Worm (Caenorhabditis elegans) whole organism, midembryonic: ENCODE results near the gene ant-1.1.
A peak's percentile ranks its signal among the peaks of the same experiment; 100 is the strongest.

Experiments used
- T22C8.4 ChIP-seq: fragments of 200-800 bp; sonication (Bioruptor generic); IDR thresholded peaks from 2 replicates; pipeline ENCODE4 v1.3.6; 2022; ENCODE audit warnings: missing genetic modification characterization, missing compliant biosample characterization
- cog-1 ChIP-seq: sonication (generic microtip); optimal IDR thresholded peaks from 2 replicates; lab custom pipeline; 2016; ENCODE audit warnings: missing genetic modification characterization, missing compliant biosample characterization
- flt-1 ChIP-seq: fragments of 200-800 bp; sonication (Bioruptor generic); IDR thresholded peaks from 2 replicates; pipeline ENCODE4 v1.3.6; 2022; ENCODE audit warnings: missing genetic modification characterization, missing compliant biosample characterization
- klf-2 ChIP-seq: fragments of 200-800 bp; sonication (Bioruptor generic); conservative IDR thresholded peaks from 2 replicates; pipeline ENCODE4 v1.3.6; 2022; ENCODE audit warnings: missing genetic modification reagents, missing genetic modification characterization, missing compliant biosample characterization
- med-1 ChIP-seq: sonication (generic microtip); optimal IDR thresholded peaks from 2 replicates; lab custom pipeline; 2017; ENCODE audit warnings: missing genetic modification characterization, mild to moderate bottlenecking, missing compliant biosample characterization, antibody characterized with exemption, missing genetic modification reagents; ENCODE audit not compliant: insufficient read depth
- ref-1 ChIP-seq: fragments of 200-800 bp; sonication (Bioruptor generic); conservative IDR thresholded peaks from 2 replicates; pipeline ENCODE4 v1.3.6; 2022; ENCODE audit warnings: missing genetic modification reagents, missing genetic modification characterization, missing compliant biosample characterization
- tab-1 ChIP-seq: fragments of 200-800 bp; sonication (Bioruptor generic); IDR thresholded peaks from 2 replicates; pipeline ENCODE4 v1.3.6; 2022; ENCODE audit warnings: missing genetic modification characterization, missing compliant biosample characterization
- ztf-23 ChIP-seq: fragments of 200-800 bp; sonication (Bioruptor generic); IDR thresholded peaks from 2 replicates; pipeline ENCODE4 v1.3.6; 2022; ENCODE audit warnings: missing genetic modification reagents, missing genetic modification characterization, missing compliant biosample characterization
- ztf-29 ChIP-seq: fragments of 200-800 bp; sonication (Bioruptor generic); IDR thresholded peaks from 2 replicates; pipeline ENCODE4 v1.3.6; 2022; ENCODE audit warnings: missing genetic modification reagents, missing genetic modification characterization, missing compliant biosample characterization

ant-1.1 gene

ce11 chrIII:13435570-13435969, 27.4 kb upstream of the ant-1.1 start, which contains the start of gene F45G2.8:
Gene F45G2.8 (minus strand): TSS chrIII:13435670.
- no peak for TF ChIP-seq ztf-23 (GFP tag; lab: Robert Waterston, UW)
- no peak for TF ChIP-seq med-1 (GFP tag; lab: Kevin White, UChicago)
- TF ChIP-seq ztf-29 (GFP tag; lab: Robert Waterston, UW): no peak
- no peak for TF ChIP-seq ref-1 (GFP tag; lab: Robert Waterston, UW)
- TF ChIP-seq T22C8.4: no peak
- no peak for TF ChIP-seq klf-2 (GFP tag; lab: Robert Waterston, UW)

ce11 chrIII:13436843-13437242, 26.1 kb upstream of the ant-1.1 start, which contains the start of gene F45G2.9:
Gene F45G2.9 (minus strand): TSS chrIII:13436943.
- TF ChIP-seq ref-1 (GFP tag; lab: Robert Waterston, UW): no peak
- no peak for TF ChIP-seq ztf-23 (GFP tag; lab: Robert Waterston, UW)
- TF ChIP-seq cog-1 (tag; lab: Kevin White, UChicago): no peak
- no peak for TF ChIP-seq tab-1
- TF ChIP-seq flt-1: no peak
- TF ChIP-seq ztf-29 (GFP tag; lab: Robert Waterston, UW): no peak
- TF ChIP-seq klf-2 (GFP tag; lab: Robert Waterston, UW): no peak
- TF ChIP-seq T22C8.4: no peak
- TF ChIP-seq med-1 (GFP tag; lab: Kevin White, UChicago): no peak

ce11 chrIII:13439415-13439814, 23.5 kb upstream of the ant-1.1 start, which contains the start of gene ciao-2B:
Gene ciao-2B (minus strand): TSS chrIII:13439544.
- no peak for TF ChIP-seq tab-1
- TF ChIP-seq klf-2 (GFP tag; lab: Robert Waterston, UW): no peak
- no peak for TF ChIP-seq flt-1

ce11 chrIII:13446865-13447264, 16.1 kb upstream of the ant-1.1 start:
- peak; percentile 65; the same call in 1 of the 2 replicates for TF ChIP-seq flt-1

- TF ChIP-seq tab-1: 0 out of 2 replicates have a peak, but pooled peaks have one; percentile 21
Measured at ce11 chrIII:13448235-13448634, 14.7 kb upstream of the ant-1.1 start.

- no peak for TF ChIP-seq klf-2 (GFP tag; lab: Robert Waterston, UW)
- no peak for TF ChIP-seq cog-1 (tag; lab: Kevin White, UChicago)
- TF ChIP-seq ztf-23 (GFP tag; lab: Robert Waterston, UW): no peak
- no peak for TF ChIP-seq tab-1
- no peak for TF ChIP-seq ztf-29 (GFP tag; lab: Robert Waterston, UW)
- TF ChIP-seq med-1 (GFP tag; lab: Kevin White, UChicago): no peak
- no peak for TF ChIP-seq T22C8.4
- no peak for TF ChIP-seq ref-1 (GFP tag; lab: Robert Waterston, UW)
- no peak for TF ChIP-seq flt-1
Measured at ce11 chrIII:13452824-13453223, 10.1 kb upstream of the ant-1.1 start.

ce11 chrIII:13455207-13455606, 7.8 kb upstream of the ant-1.1 start, which contains the start of gene cua-1:
Gene cua-1 (minus strand): TSS chrIII:13455307.
- TF ChIP-seq klf-2 (GFP tag; lab: Robert Waterston, UW): no peak
- TF ChIP-seq ref-1 (GFP tag; lab: Robert Waterston, UW): no peak
- no peak for TF ChIP-seq med-1 (GFP tag; lab: Kevin White, UChicago)
- no peak for TF ChIP-seq ztf-29 (GFP tag; lab: Robert Waterston, UW)
- TF ChIP-seq tab-1: no peak

- TF ChIP-seq med-1 (GFP tag; lab: Kevin White, UChicago): no peak
- TF ChIP-seq ztf-23 (GFP tag; lab: Robert Waterston, UW): no peak
- no peak for TF ChIP-seq klf-2 (GFP tag; lab: Robert Waterston, UW)
- TF ChIP-seq T22C8.4: no peak
- no peak for TF ChIP-seq cog-1 (tag; lab: Kevin White, UChicago)
Measured at ce11 chrIII:13455816-13456215, 7.1 kb upstream of the ant-1.1 start.

ce11 chrIII:13457305-13457704, 5.7 kb upstream of the ant-1.1 start:
- TF ChIP-seq T22C8.4: no peak

- TF ChIP-seq tab-1 (no peak), med-1 (GFP tag; lab: Kevin White, UChicago) (no peak), klf-2 (GFP tag; lab: Robert Waterston, UW) (no peak), T22C8.4 (no peak), ztf-23 (GFP tag; lab: Robert Waterston, UW) (no peak), flt-1 (no peak), ztf-29 (GFP tag; lab: Robert Waterston, UW) (no peak), ref-1 (GFP tag; lab: Robert Waterston, UW) (no peak), cog-1 (tag; lab: Kevin White, UChicago) (no peak)
Measured at ce11 chrIII:13458978-13459596, 3.9 kb upstream of the ant-1.1 start, which contains the start of gene tag-164. Gene tag-164 (plus strand): TSS chrIII:13459546.

- TF ChIP-seq ref-1 (GFP tag; lab: Robert Waterston, UW): no peak
- TF ChIP-seq cog-1 (tag; lab: Kevin White, UChicago): no peak
- no peak for TF ChIP-seq ztf-29 (GFP tag; lab: Robert Waterston, UW)
- TF ChIP-seq med-1 (GFP tag; lab: Kevin White, UChicago): no peak
- no peak for TF ChIP-seq ztf-23 (GFP tag; lab: Robert Waterston, UW)
- no peak for TF ChIP-seq flt-1
- TF ChIP-seq tab-1: no peak
- TF ChIP-seq T22C8.4: no peak
- TF ChIP-seq klf-2 (GFP tag; lab: Robert Waterston, UW): no peak
Measured at ce11 chrIII:13461535-13461934, 1.4 kb upstream of the ant-1.1 start.
